Worm (Caenorhabditis elegans) whole organism, mixed stage, embryonic: ENCODE results near the gene fbxc-26.

Experiments
- blmp-1 ChIP-seq: fragments of 150-350 bp; optimal IDR thresholded peaks from 2 replicates; lab custom pipeline; 2014; ENCODE audit warnings: missing biosample characterization, missing genetic modification characterization
- nhr-28 ChIP-seq: fragments of 150-350 bp; optimal IDR thresholded peaks from 2 replicates; lab custom pipeline; 2014; ENCODE audit warnings: missing biosample characterization, missing genetic modification characterization
- nhr-76 ChIP-seq: sonication (generic microtip); optimal IDR thresholded peaks from 2 replicates; lab custom pipeline; 2017; ENCODE audit warnings: missing biosample characterization, missing genetic modification characterization
- pha-4 ChIP-seq: fragments of 150-350 bp; optimal IDR thresholded peaks from 2 replicates; lab custom pipeline; 2018; ENCODE audit warnings: missing biosample characterization, missing genetic modification reagents, missing genetic modification characterization

ce11 chrII:1744183-1744582 lies 49.8 kb upstream of the fbxc-26 start, which contains the start of gene clec-19:
- no peak for TF ChIP-seq blmp-1
- TF ChIP-seq pha-4: no peak
- TF ChIP-seq nhr-76 (tag; lab: Kevin White, UChicago): no peak
- no peak for TF ChIP-seq nhr-28 (tag; lab: Kevin White, UChicago)
